Worm (Caenorhabditis elegans): ENCODE results near the gene ipla-5.

DNA sequence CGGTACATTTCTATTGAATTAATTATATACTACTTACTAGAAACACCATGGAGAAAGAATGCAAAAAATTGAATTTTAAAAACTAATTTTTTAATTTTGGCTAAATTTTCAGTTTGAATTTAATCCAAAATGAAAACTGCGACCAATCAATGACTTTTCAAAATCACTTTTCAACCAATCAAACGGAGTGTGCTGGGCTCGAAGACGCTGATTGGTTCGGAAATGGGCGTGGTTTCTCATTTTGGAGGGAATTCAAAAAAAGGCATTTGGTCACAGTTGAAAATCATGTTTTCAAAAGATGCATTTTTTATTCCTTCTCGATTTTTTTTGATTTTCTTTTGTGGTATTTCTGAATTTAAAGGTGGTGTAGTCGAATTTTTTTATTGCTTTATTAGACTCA lies 33.9 kb downstream of the ipla-5 start:
- TF ChIP-seq nfya-1 (tag; optimal IDR thresholded peaks at IDR 0.05; ENCODE audit: borderline replicate concordance, insufficient read depth) (no peak), ets-4 (GFP tag; optimal IDR thresholded peaks at IDR 0.05) (no peak), him-1 (tag; optimal IDR thresholded peaks at IDR 0.05) (no peak), D2030.7 (GFP tag; IDR thresholded peaks at IDR 0.05) (no peak), K12H6.12 (tag; optimal IDR thresholded peaks at IDR 0.05) (no peak), ekl-4 (GFP tag; IDR thresholded peaks at IDR 0.05) (no peak), rcor-1 (GFP tag; IDR thresholded peaks at IDR 0.05) (no peak)

Measured in whole organism, young adult.